Fruit fly (Drosophila melanogaster) whole organism, embryonic: ENCODE measurements around the gene robl62A.

Experiments used
- Ada2b ChIP-seq: fragments of 200-800 bp; sonication (Bioruptor generic); IDR thresholded peaks from 2 replicates; pipeline ENCODE4 v1.3.6; 2022; ENCODE audit warnings: missing biosample characterization, missing genetic modification characterization
- CG10147 ChIP-seq: fragments of 200-800 bp; sonication (Bioruptor generic); optimal IDR thresholded peaks from 2 replicates; lab custom pipeline; 2019; ENCODE audit warnings: missing biosample characterization, mild to moderate bottlenecking, missing genetic modification characterization, moderate library complexity
- CG10431 ChIP-seq: fragments of 200-800 bp; sonication (Bioruptor generic); optimal IDR thresholded peaks from 3 replicates; lab custom pipeline; 2018; ENCODE audit warnings: missing biosample characterization, mild to moderate bottlenecking, missing genetic modification characterization
- CG11504 ChIP-seq: fragments of 200-800 bp; sonication (Bioruptor generic); optimal IDR thresholded peaks from 3 replicates; lab custom pipeline; 2019; ENCODE audit warnings: missing biosample characterization, mild to moderate bottlenecking, missing genetic modification characterization, moderate library complexity
- CG1529 ChIP-seq: fragments of 200-800 bp; sonication (Bioruptor generic); optimal IDR thresholded peaks from 3 replicates; lab custom pipeline; 2018; ENCODE audit warnings: missing biosample characterization, missing genetic modification characterization
- CG15601 ChIP-seq: fragments of 200-800 bp; sonication (Bioruptor generic); optimal IDR thresholded peaks from 3 replicates; lab custom pipeline; 2019; ENCODE audit warnings: missing biosample characterization, mild to moderate bottlenecking, missing genetic modification characterization, moderate library complexity
- CG1602 ChIP-seq: fragments of 200-800 bp; sonication (Bioruptor generic); optimal IDR thresholded peaks from 3 replicates; lab custom pipeline; 2016; ENCODE audit warnings: missing biosample characterization, missing genetic modification characterization
- CG16813 ChIP-seq: fragments of 200-800 bp; sonication (Bioruptor generic); IDR thresholded peaks from 3 replicates; pipeline ENCODE4 v1.3.6; 2022; ENCODE audit warnings: missing biosample characterization, missing genetic modification characterization; ENCODE audit not compliant: partially characterized antibody
- CG1832 ChIP-seq: fragments of 200-800 bp; sonication (Bioruptor generic); optimal IDR thresholded peaks from 2 replicates; lab custom pipeline; 2017; ENCODE audit warnings: missing biosample characterization, mild to moderate bottlenecking, missing genetic modification characterization, inconsistent platforms
- CG34422 ChIP-seq: fragments of 200-800 bp; sonication (Bioruptor generic); IDR thresholded peaks from 3 replicates; pipeline ENCODE4 v1.3.6; 2022; ENCODE audit warnings: missing biosample characterization, missing genetic modification characterization
- CG4360 ChIP-seq: fragments of 200-800 bp; sonication (Bioruptor generic); IDR thresholded peaks from 2 replicates; pipeline ENCODE4 v1.3.6; 2022; ENCODE audit warnings: missing biosample characterization, missing genetic modification characterization
- CG43689 ChIP-seq: fragments of 200-800 bp; sonication (Bioruptor generic); IDR thresholded peaks from 2 replicates; pipeline ENCODE4 v1.3.6; 2022; ENCODE audit warnings: missing biosample characterization, missing genetic modification characterization
- CG6254 ChIP-seq: fragments of 200-800 bp; sonication (Bioruptor generic); optimal IDR thresholded peaks from 3 replicates; lab custom pipeline; 2017; ENCODE audit warnings: mild to moderate bottlenecking, missing biosample characterization, missing genetic modification reagents, missing genetic modification characterization
- CG6765 ChIP-seq: fragments of 200-800 bp; sonication (Bioruptor generic); optimal IDR thresholded peaks from 3 replicates; lab custom pipeline; 2017; ENCODE audit warnings: missing biosample characterization, mild to moderate bottlenecking, missing genetic modification characterization
- CG6854 ChIP-seq: fragments of 200-800 bp; sonication (Bioruptor generic); optimal IDR thresholded peaks from 3 replicates; lab custom pipeline; 2017; ENCODE audit warnings: missing biosample characterization, mild to moderate bottlenecking, missing genetic modification characterization
- CG7928 ChIP-seq: fragments of 200-800 bp; sonication (Bioruptor generic); optimal IDR thresholded peaks from 2 replicates; lab custom pipeline; 2017; ENCODE audit warnings: missing biosample characterization, mild to moderate bottlenecking, missing genetic modification characterization
- CG8281 ChIP-seq: fragments of 200-800 bp; sonication (Bioruptor generic); optimal IDR thresholded peaks from 2 replicates; lab custom pipeline; 2018; ENCODE audit warnings: missing biosample characterization, mild to moderate bottlenecking, missing genetic modification characterization, moderate library complexity
- CG9876 ChIP-seq: fragments of 200-800 bp; sonication (Bioruptor generic); optimal IDR thresholded peaks from 2 replicates; lab custom pipeline; 2016; ENCODE audit warnings: missing biosample characterization, missing genetic modification characterization
- Dref ChIP-seq: fragments of 200-800 bp; sonication (Bioruptor generic); IDR thresholded peaks from 2 replicates; pipeline ENCODE4 v1.3.6; 2022; ENCODE audit warnings: missing biosample characterization, missing genetic modification characterization
- E2f2 ChIP-seq: fragments of 200-800 bp; sonication (Bioruptor generic); IDR thresholded peaks from 2 replicates; pipeline ENCODE4 v1.3.6; 2022; ENCODE audit warnings: missing biosample characterization, missing genetic modification characterization
- Hr78 ChIP-seq, 2 experiments: fragments of 200-800 bp in 1 of 2; fragments of >200 bp in 1 of 2; sonication (Bioruptor generic) in 1 of 2; optimal IDR thresholded peaks; 2 replicates each; lab custom pipeline; 2017 to 2019; ENCODE audit warnings: missing biosample characterization in 2 of 2, missing genetic modification characterization in 2 of 2, mild to moderate bottlenecking in 1 of 2, moderate library complexity in 1 of 2
- Lhr ChIP-seq: fragments of 200-800 bp; sonication (Bioruptor generic); optimal IDR thresholded peaks from 3 replicates; lab custom pipeline; 2017; ENCODE audit warnings: mild to moderate bottlenecking, missing biosample characterization, missing genetic modification reagents, missing genetic modification characterization
- Mad ChIP-seq: fragments of 200-800 bp; sonication (Bioruptor generic); optimal IDR thresholded peaks from 2 replicates; lab custom pipeline; 2016; ENCODE audit warnings: missing biosample characterization, missing genetic modification characterization
- Myb ChIP-seq: fragments of 200-800 bp; sonication (Bioruptor generic); optimal IDR thresholded peaks from 2 replicates; lab custom pipeline; 2016; ENCODE audit warnings: missing biosample characterization, missing genetic modification characterization
- Neu2 ChIP-seq: fragments of 200-800 bp; sonication (Bioruptor generic); optimal IDR thresholded peaks from 3 replicates; lab custom pipeline; 2016; ENCODE audit warnings: missing biosample characterization, missing genetic modification characterization, borderline replicate concordance
- Opbp ChIP-seq: fragments of 200-800 bp; sonication (Bioruptor generic); IDR thresholded peaks from 3 replicates; pipeline ENCODE4 v1.3.6; 2022; ENCODE audit warnings: missing biosample characterization, missing genetic modification characterization; ENCODE audit not compliant: partially characterized antibody
- Ptx1 ChIP-seq: fragments of 200-800 bp; sonication (Bioruptor generic); IDR thresholded peaks from 2 replicates; pipeline ENCODE4 v1.3.6; 2022; ENCODE audit warnings: missing biosample characterization, missing genetic modification characterization
- Stat92E ChIP-seq, 3 experiments: fragments of >200 bp in 2 of 3; fragments of 200-800 bp in 1 of 3; sonication (Bioruptor generic) in 1 of 3; optimal IDR thresholded peaks; 2 replicates each; lab custom pipeline; 2017 to 2019; ENCODE audit warnings: missing biosample characterization in 3 of 3, missing genetic modification characterization in 3 of 3, mild to moderate bottlenecking in 1 of 3, moderate library complexity in 1 of 3
- TFAM ChIP-seq: fragments of 200-800 bp; sonication (Bioruptor generic); optimal IDR thresholded peaks from 2 replicates; lab custom pipeline; 2017; ENCODE audit warnings: missing biosample characterization, missing genetic modification characterization, inconsistent platforms
- amos ChIP-seq: fragments of 200-800 bp; sonication (Bioruptor generic); IDR thresholded peaks from 2 replicates; pipeline ENCODE4 v1.3.6; 2022; ENCODE audit warnings: missing biosample characterization, missing genetic modification characterization; ENCODE audit not compliant: partially characterized antibody
- az2 ChIP-seq: fragments of 200-800 bp; sonication (Bioruptor generic); optimal IDR thresholded peaks from 3 replicates; lab custom pipeline; 2016; ENCODE audit warnings: missing biosample characterization, missing genetic modification characterization
- cas ChIP-seq: fragments of 200-800 bp; sonication (Bioruptor generic); IDR thresholded peaks from 2 replicates; pipeline ENCODE4 v1.3.6; 2022; ENCODE audit warnings: missing biosample characterization, missing genetic modification characterization
- cato ChIP-seq: fragments of 200-800 bp; sonication (Bioruptor generic); optimal IDR thresholded peaks from 2 replicates; lab custom pipeline; 2016; ENCODE audit warnings: missing biosample characterization, missing genetic modification characterization, borderline replicate concordance
- ewg ChIP-seq: fragments of 200-800 bp; sonication (Bioruptor generic); optimal IDR thresholded peaks from 3 replicates; lab custom pipeline; 2017; ENCODE audit warnings: mild to moderate bottlenecking, missing biosample characterization, missing genetic modification reagents, missing genetic modification characterization
- fd64A ChIP-seq: fragments of 200-800 bp; sonication (Bioruptor generic); optimal IDR thresholded peaks from 3 replicates; lab custom pipeline; 2018; ENCODE audit warnings: missing biosample characterization, mild to moderate bottlenecking, missing genetic modification characterization
- ftz-f1 ChIP-seq: fragments of 200-800 bp; sonication (Bioruptor generic); optimal IDR thresholded peaks from 2 replicates; lab custom pipeline; 2016; ENCODE audit warnings: missing biosample characterization, missing genetic modification characterization
- h ChIP-seq: fragments of >200 bp; optimal IDR thresholded peaks from 2 replicates; lab custom pipeline; 2017
- nmo ChIP-seq: fragments of 200-800 bp; sonication (Bioruptor generic); optimal IDR thresholded peaks from 2 replicates; lab custom pipeline; 2018; ENCODE audit warnings: missing biosample characterization, mild to moderate bottlenecking, missing genetic modification characterization, moderate library complexity
- otp ChIP-seq: fragments of 200-800 bp; sonication (Bioruptor generic); IDR thresholded peaks from 3 replicates; pipeline ENCODE4, ENCODE4 v1.3.6; 2022; ENCODE audit warnings: missing biosample characterization, missing genetic modification characterization
- pfk ChIP-seq: fragments of 200-800 bp; sonication (Bioruptor generic); optimal IDR thresholded peaks from 2 replicates; lab custom pipeline; 2018; ENCODE audit warnings: missing biosample characterization, mild to moderate bottlenecking, missing genetic modification characterization, moderate library complexity
- rib ChIP-seq: fragments of 200-800 bp; sonication (Bioruptor generic); IDR thresholded peaks from 2 replicates; pipeline ENCODE4 v1.3.6; 2022; ENCODE audit warnings: missing biosample characterization, missing genetic modification characterization
- salm ChIP-seq: fragments of 200-800 bp; sonication (Bioruptor generic); optimal IDR thresholded peaks from 2 replicates; lab custom pipeline; 2018; ENCODE audit warnings: missing biosample characterization, mild to moderate bottlenecking, missing genetic modification characterization
- sens ChIP-seq: fragments of 200-800 bp; sonication (Bioruptor generic); peaks from one replicate; lab custom pipeline; 2016; ENCODE audit warnings: missing biosample characterization, missing genetic modification characterization
- unc-4 ChIP-seq: fragments of 200-800 bp; sonication (Bioruptor generic); IDR thresholded peaks from 2 replicates; pipeline ENCODE4 v1.3.6; 2022; ENCODE audit warnings: missing biosample characterization, missing genetic modification characterization; ENCODE audit not compliant: partially characterized antibody
- vnd ChIP-seq: fragments of 200-800 bp; sonication (Bioruptor generic); IDR thresholded peaks from 3 replicates; pipeline ENCODE4 v1.3.6; 2022; ENCODE audit warnings: missing biosample characterization, missing genetic modification characterization; ENCODE audit not compliant: partially characterized antibody

The robl62A gene

dm6 chr3L:1502086-1502893 lies 24.9 kb downstream of the robl62A start, which contains the start of the genes hfp and Psa (continued):
- TF ChIP-seq Dref (GFP tag; lab: Robert Waterston, UW) = peak; percentile 92
- TF ChIP-seq CG34422 (GFP tag; lab: Robert Waterston, UW) = peak; percentile 46; the same call in 1 of the 3 replicates
- no peak for TF ChIP-seq CG1529 (GFP tag; lab: Kevin White, UChicago)
- no peak for TF ChIP-seq CG6765
- TF ChIP-seq rib (GFP tag; lab: Robert Waterston, UW) = 0 out of 2 replicates have a peak, but pooled peaks have one; percentile 9
- peak; percentile 76; the same call in 2 of the 3 replicates for TF ChIP-seq Opbp
- TF ChIP-seq Neu2 = peak; percentile 67
- peak; percentile 14 for TF ChIP-seq sens (GFP tag; lab: Kevin White, UChicago)
- peak; percentile 5 for TF ChIP-seq CG1832 (GFP tag; lab: Kevin White, UChicago)
- peak; percentile 83 for TF ChIP-seq E2f2 (GFP tag; lab: Robert Waterston, UW)
- TF ChIP-seq vnd (GFP tag; lab: Robert Waterston, UW) = peak; percentile 66
- no peak for TF ChIP-seq Hr78 (GFP tag; optimal IDR thresholded peaks at IDR 0.05; lab: Kevin White, UChicago)
- peak in 1 of 3 experiments; percentile 73 for TF ChIP-seq Stat92E (GFP tag; optimal IDR thresholded peaks at IDR 0.05; lab: Kevin White, UChicago)
- TF ChIP-seq pfk (GFP tag; lab: Kevin White, UChicago) = peak; percentile 14
- TF ChIP-seq Myb (GFP tag; lab: Kevin White, UChicago) = peak; percentile 82
- peak; percentile 62 for TF ChIP-seq unc-4 (GFP tag; lab: Robert Waterston, UW)
- TF ChIP-seq amos (GFP tag; lab: Robert Waterston, UW) = peak; percentile 72; the same call in 1 of the 2 replicates

- TF ChIP-seq CG9876 (GFP tag; lab: Kevin White, UChicago) (peak; percentile 55), az2 (GFP tag; lab: Kevin White, UChicago) (peak; percentile 78), Mad (peak; percentile 43), Lhr (GFP tag; lab: Kevin White, UChicago) (peak; percentile 58), cato (GFP tag; lab: Kevin White, UChicago) (peak; percentile 12), cas (no peak), CG7928 (GFP tag; lab: Kevin White, UChicago) (no peak), CG6254 (GFP tag; lab: Kevin White, UChicago) (peak; percentile 70), CG1529 (GFP tag; lab: Kevin White, UChicago) (peak; percentile 78), CG8281 (tag; lab: Kevin White, UChicago) (peak; percentile 45), TFAM (no peak), Ptx1 (GFP tag; lab: Robert Waterston, UW) (peak; percentile 70), CG4360 (GFP tag; lab: Robert Waterston, UW) (peak; percentile 67; the same call in 1 of the 2 replicates), CG43689 (GFP tag; lab: Robert Waterston, UW) (0 out of 2 replicates have a peak, but pooled peaks have one; percentile 19), CG15601 (peak; percentile 82), CG1602 (GFP tag; lab: Kevin White, UChicago) (peak; percentile 53), ewg (GFP tag; lab: Kevin White, UChicago) (peak; percentile 63), Ada2b (GFP tag; lab: Robert Waterston, UW) (peak; percentile 66), fd64A (peak; percentile 52), salm (tag; lab: Kevin White, UChicago) (peak; percentile 55), CG10147 (no peak), CG11504 (tag; lab: Kevin White, UChicago) (peak; percentile 83), CG6854 (GFP tag; lab: Kevin White, UChicago) (no peak), h (lab: Kevin White, UChicago) (no peak), nmo (GFP tag; lab: Kevin White, UChicago) (peak; percentile 85), CG10431 (GFP tag; lab: Kevin White, UChicago) (peak; percentile 60), ftz-f1 (no peak), CG16813 (GFP tag; lab: Robert Waterston, UW) (no peak), otp (GFP tag; lab: Robert Waterston, UW) (peak; percentile 53; the same call in 1 of the 3 replicates)
Measured at dm6 chr3L:1515820-1516540, 38.6 kb downstream of the robl62A start.
